Fruit fly (Drosophila melanogaster) whole organism, wandering third instar larva: Measurements from ENCODE around the gene UQCR-Q.

Experiments
- Abd-B ChIP-seq: fragments of >200 bp; optimal IDR thresholded peaks from 2 replicates; lab custom pipeline; 2017; ENCODE audit warnings: missing biosample characterization, missing genetic modification characterization
- CG32264 ChIP-seq: fragments of 200-800 bp; sonication (Bioruptor generic); optimal IDR thresholded peaks from 2 replicates; lab custom pipeline; 2016; ENCODE audit warnings: missing biosample characterization, missing genetic modification characterization
- CG9705 ChIP-seq: fragments of 200-800 bp; sonication (Bioruptor generic); optimal IDR thresholded peaks from 2 replicates; lab custom pipeline; 2018; ENCODE audit warnings: missing biosample characterization, mild to moderate bottlenecking, missing genetic modification characterization
- CrebA ChIP-seq: fragments of 200-800 bp; sonication (Bioruptor generic); optimal IDR thresholded peaks from 2 replicates; lab custom pipeline; 2016; ENCODE audit warnings: missing biosample characterization, mild to moderate bottlenecking, missing genetic modification characterization, borderline replicate concordance
- Dfd ChIP-seq: fragments of >200 bp; optimal IDR thresholded peaks from 2 replicates; lab custom pipeline; 2017; ENCODE audit warnings: missing biosample characterization, missing genetic modification characterization
- Dif ChIP-seq: fragments of 200-275, 200-300 bp; sonication (Bioruptor generic); optimal IDR thresholded peaks from 2 replicates; lab custom pipeline; 2018; ENCODE audit warnings: missing biosample characterization, missing genetic modification characterization; ENCODE audit not compliant: partially characterized antibody
- GATAd ChIP-seq: sonication (Bioruptor generic); optimal IDR thresholded peaks from 2 replicates; lab custom pipeline; 2016; ENCODE audit warnings: missing biosample characterization, missing genetic modification characterization
- HLH106 ChIP-seq: fragments of 200-800 bp; optimal IDR thresholded peaks from 3 replicates; lab custom pipeline; 2019; ENCODE audit warnings: missing biosample characterization, mild to moderate bottlenecking, missing genetic modification characterization, moderate library complexity
- Hnf4 ChIP-seq: fragments of 200-800 bp; sonication (Bioruptor generic); optimal IDR thresholded peaks from 2 replicates; lab custom pipeline; 2016; ENCODE audit warnings: missing biosample characterization, mild to moderate bottlenecking, missing genetic modification characterization
- Hr78 ChIP-seq: fragments of >200 bp; optimal IDR thresholded peaks from 2 replicates; lab custom pipeline; 2017; ENCODE audit warnings: missing biosample characterization, missing genetic modification characterization
- Hr83 ChIP-seq: fragments of 200-300 bp; sonication (Bioruptor generic); optimal IDR thresholded peaks from 2 replicates; lab custom pipeline; 2016; ENCODE audit warnings: missing biosample characterization, mild to moderate bottlenecking, missing genetic modification characterization, moderate library complexity; ENCODE audit not compliant: poor library complexity, severe bottlenecking
- Jra ChIP-seq: sonication (Bioruptor generic); optimal IDR thresholded peaks from 2 replicates; lab custom pipeline; 2016; ENCODE audit warnings: missing biosample characterization, missing genetic modification characterization
- Mio ChIP-seq: sonication (Bioruptor generic); optimal IDR thresholded peaks from 2 replicates; lab custom pipeline; 2016; ENCODE audit warnings: missing biosample characterization, missing genetic modification characterization
- Myc ChIP-seq: fragments of >200 bp; optimal IDR thresholded peaks from 2 replicates; lab custom pipeline; 2017
- N ChIP-seq: fragments of >200 bp; optimal IDR thresholded peaks from 2 replicates; lab custom pipeline; 2018; ENCODE audit warnings: missing biosample characterization, missing external identifiers, missing genetic modification characterization
- OdsH ChIP-seq: fragments of 200-800 bp; sonication (Bioruptor generic); optimal IDR thresholded peaks from 2 replicates; lab custom pipeline; 2016; ENCODE audit warnings: missing biosample characterization, mild to moderate bottlenecking, missing genetic modification characterization
- Rel ChIP-seq, 2 experiments: fragments of 200-800 bp; sonication (Bioruptor generic) in 1 of 2; optimal IDR thresholded peaks; 2 replicates in 1 of 2; 3 replicates in 1 of 2; lab custom pipeline; 2016 to 2019; ENCODE audit warnings: mild to moderate bottlenecking in 2 of 2, missing biosample characterization in 2 of 2, missing genetic modification characterization in 2 of 2, moderate library complexity in 1 of 2
- Sp1 ChIP-seq: fragments of 200-800 bp; sonication (Bioruptor generic); optimal IDR thresholded peaks from 3 replicates; lab custom pipeline; 2019; ENCODE audit warnings: missing biosample characterization, mild to moderate bottlenecking, missing genetic modification characterization, moderate library complexity
- Vsx2 ChIP-seq: fragments of 200-300, 225-300 bp; sonication (Bioruptor generic); optimal IDR thresholded peaks from 2 replicates; lab custom pipeline; 2018; ENCODE audit warnings: missing biosample characterization, missing genetic modification characterization; ENCODE audit not compliant: partially characterized antibody
- br ChIP-seq: fragments of 200-800 bp; sonication (Bioruptor generic); optimal IDR thresholded peaks from 2 replicates; lab custom pipeline; 2016; ENCODE audit warnings: missing biosample characterization, missing genetic modification characterization
- brk ChIP-seq: fragments of 200-800 bp; sonication (Bioruptor generic); optimal IDR thresholded peaks from 2 replicates; lab custom pipeline; 2016; ENCODE audit warnings: missing biosample characterization, mild to moderate bottlenecking, missing genetic modification characterization
- dl ChIP-seq, 2 experiments: fragments of 175-275, 200-275 bp in 1 of 2; fragments of 200-275 bp in 1 of 2; sonication (Bioruptor generic); optimal IDR thresholded peaks; lab custom pipeline; 2018; ENCODE audit warnings: mild to moderate bottlenecking in 2 of 2, missing biosample characterization in 2 of 2, missing genetic modification characterization in 2 of 2, moderate library complexity in 2 of 2; ENCODE audit not compliant: partially characterized antibody in 2 of 2, insufficient read depth in 1 of 2
- dmrt93B ChIP-seq: fragments of 200-800 bp; sonication (Bioruptor generic); optimal IDR thresholded peaks from 2 replicates; lab custom pipeline; 2018; ENCODE audit warnings: missing biosample characterization, mild to moderate bottlenecking, missing genetic modification characterization
- dsf ChIP-seq: sonication (Bioruptor generic); optimal IDR thresholded peaks from 2 replicates; lab custom pipeline; 2016; ENCODE audit warnings: missing biosample characterization, missing genetic modification characterization, borderline replicate concordance
- ey ChIP-seq: fragments of 200-800 bp; sonication (Bioruptor generic); optimal IDR thresholded peaks from 2 replicates; lab custom pipeline; 2016; ENCODE audit warnings: missing biosample characterization, missing genetic modification characterization
- foxo ChIP-seq, 2 experiments: fragments of 200-800 bp; sonication (Bioruptor generic); optimal IDR thresholded peaks; 2 replicates in 1 of 2; 3 replicates in 1 of 2; lab custom pipeline; 2016 to 2017; ENCODE audit warnings: missing biosample characterization in 2 of 2, missing genetic modification characterization in 2 of 2
- fru ChIP-seq: fragments of 200-800 bp; sonication (Bioruptor generic); optimal IDR thresholded peaks from 3 replicates; lab custom pipeline; 2016; ENCODE audit warnings: missing biosample characterization, mild to moderate bottlenecking, missing genetic modification characterization
- h ChIP-seq: fragments of 200-800 bp; sonication (Bioruptor generic); optimal IDR thresholded peaks from 3 replicates; lab custom pipeline; 2016; ENCODE audit warnings: missing biosample characterization, mild to moderate bottlenecking, missing genetic modification characterization
- jim ChIP-seq: fragments of 175-275, 200-325 bp; sonication (Bioruptor generic); optimal IDR thresholded peaks from 2 replicates; lab custom pipeline; 2016; ENCODE audit warnings: missing biosample characterization, mild to moderate bottlenecking, missing genetic modification characterization
- lola ChIP-seq: fragments of >200 bp; optimal IDR thresholded peaks from 2 replicates; lab custom pipeline; 2017; ENCODE audit warnings: missing biosample characterization, missing genetic modification characterization
- pan ChIP-seq: fragments of >200 bp; optimal IDR thresholded peaks from 2 replicates; lab custom pipeline; 2017
- psq ChIP-seq: fragments of 200-800 bp; sonication (Bioruptor generic); optimal IDR thresholded peaks from 3 replicates; lab custom pipeline; 2017; ENCODE audit warnings: missing biosample characterization, mild to moderate bottlenecking, missing genetic modification characterization, moderate library complexity
- rgr ChIP-seq: fragments of 200-800 bp; sonication (Bioruptor generic); optimal IDR thresholded peaks from 3 replicates; lab custom pipeline; 2016; ENCODE audit warnings: missing biosample characterization, mild to moderate bottlenecking, missing genetic modification characterization
- sage ChIP-seq: fragments of 200-800 bp; sonication (Bioruptor generic); optimal IDR thresholded peaks from 2 replicates; lab custom pipeline; 2016; ENCODE audit warnings: missing biosample characterization, mild to moderate bottlenecking, missing genetic modification characterization
- sv ChIP-seq: fragments of 200-800 bp; sonication (Bioruptor generic); optimal IDR thresholded peaks from 3 replicates; lab custom pipeline; 2016; ENCODE audit warnings: missing biosample characterization, missing genetic modification characterization
- tai ChIP-seq: sonication (Bioruptor generic); optimal IDR thresholded peaks from 2 replicates; lab custom pipeline; 2016; ENCODE audit warnings: missing biosample characterization, missing genetic modification characterization
- usp ChIP-seq: fragments of >200 bp; optimal IDR thresholded peaks from 2 replicates; lab custom pipeline; 2017; ENCODE audit warnings: missing biosample characterization, missing genetic modification characterization
- woc ChIP-seq: sonication (Bioruptor generic); optimal IDR thresholded peaks from 2 replicates; lab custom pipeline; 2016; ENCODE audit warnings: missing biosample characterization, mild to moderate bottlenecking, missing genetic modification characterization

UQCR-Q gene

DNA sequence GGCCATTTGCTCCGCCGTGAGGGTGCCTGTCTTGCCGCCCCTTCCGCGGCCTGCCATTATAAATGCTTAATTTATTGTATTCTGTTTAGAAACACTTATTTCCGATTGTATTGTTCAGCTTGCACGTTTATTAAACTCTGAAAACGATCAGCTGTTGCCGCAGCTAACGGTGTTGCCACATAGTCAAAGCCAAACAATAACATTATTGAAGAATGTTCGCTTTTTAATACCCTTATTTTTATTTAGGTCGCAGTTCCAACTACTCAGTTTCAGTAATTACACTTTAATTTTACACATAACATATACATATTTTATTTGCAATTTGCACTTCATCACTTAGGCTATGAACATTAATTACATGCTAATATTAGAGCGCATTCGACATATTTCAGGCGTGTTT is 47.5 kb upstream of the UQCR-Q start, which contains the start of gene Polr3G:
Gene Polr3G, minus strand, starts transcription at position 118 of the 400 bp plus-strand sequence.
- TF ChIP-seq Hnf4 (GFP tag; lab: Kevin White, UChicago) (peak; percentile 27), sv (peak; percentile 41), tai (GFP tag; lab: Kevin White, UChicago) (no peak), fru (GFP tag; lab: Kevin White, UChicago) (no peak), ey (GFP tag; lab: Kevin White, UChicago) (peak; percentile 8), brk (peak; percentile 54), CG9705 (no peak), foxo (GFP tag; optimal IDR thresholded peaks at IDR 0.05; lab: Kevin White, UChicago) (peak in 1 of 2 experiments; percentile 26), usp (no peak), woc (GFP tag; lab: Kevin White, UChicago) (peak; percentile 68), sage (no peak), Hr83 (no peak), h (peak; percentile 22)

DNA sequence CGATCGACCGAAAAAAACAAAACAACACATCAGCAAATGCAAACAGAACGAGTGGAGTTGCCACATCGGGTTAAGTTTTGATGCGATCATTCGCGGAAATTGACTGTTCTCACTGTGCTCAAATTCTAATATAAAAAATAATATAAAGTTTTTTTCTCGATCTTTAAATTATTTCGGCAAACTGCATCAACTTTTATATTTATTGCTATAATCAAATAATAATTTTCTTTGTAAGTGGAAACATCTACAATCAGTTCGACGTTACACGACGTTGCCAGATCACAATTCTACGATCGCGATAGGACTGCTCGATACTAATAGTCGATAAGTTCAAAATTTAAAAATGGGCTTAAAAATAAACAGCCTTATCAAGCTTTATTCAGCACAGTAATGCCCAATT is 45.8 kb upstream of the UQCR-Q start, which contains the start of gene Gorab:
Gene Gorab, minus strand, starts transcription at position 58 of the 400 bp plus-strand sequence.
- TF ChIP-seq fru (GFP tag; lab: Kevin White, UChicago) (peak; percentile 80), brk (peak; percentile 74), rgr (GFP tag; lab: Kevin White, UChicago) (peak; percentile 89), sage (peak; percentile 77), N (GFP tag; lab: Kevin White, UChicago) (no peak), foxo (GFP tag; optimal IDR thresholded peaks at IDR 0.05; lab: Kevin White, UChicago) (peak in 1 of 2 experiments; percentile 87), Jra (peak; percentile 56), Vsx2 (no peak), usp (no peak), ey (GFP tag; lab: Kevin White, UChicago) (peak; percentile 87), pan (no peak), dmrt93B (GFP tag; lab: Kevin White, UChicago) (peak; percentile 87), h (peak; percentile 92), dl (GFP tag; optimal IDR thresholded peaks at IDR 0.05; lab: Kevin White, UChicago; ENCODE audit: insufficient read depth in 1 of 2, partially characterized antibody in 2 of 2) (no peak), lola (GFP tag; lab: Kevin White, UChicago) (no peak), Mio (peak; percentile 2), jim (GFP tag; lab: Kevin White, UChicago) (peak; percentile 50), woc (GFP tag; lab: Kevin White, UChicago) (peak; percentile 70), Myc (lab: Kevin White, UChicago) (no peak), dsf (peak; percentile 70), CG32264 (GFP tag; lab: Kevin White, UChicago) (peak; percentile 75), psq (GFP tag; lab: Kevin White, UChicago) (peak; percentile 78), CG9705 (peak; percentile 67), CrebA (GFP tag; lab: Kevin White, UChicago) (no peak), br (GFP tag; lab: Kevin White, UChicago) (peak; percentile 74), Sp1 (GFP tag; lab: Kevin White, UChicago) (peak; percentile 72), Dif (no peak), Hr78 (no peak), OdsH (GFP tag; lab: Kevin White, UChicago) (peak; percentile 84), HLH106 (peak; percentile 92), Dfd (GFP tag; lab: Kevin White, UChicago) (no peak), Hr83 (peak; percentile 74), tai (GFP tag; lab: Kevin White, UChicago) (no peak), sv (peak; percentile 87), Abd-B (GFP tag; lab: Kevin White, UChicago) (no peak), GATAd (GFP tag; lab: Kevin White, UChicago) (peak; percentile 67), Hnf4 (GFP tag; lab: Kevin White, UChicago) (peak; percentile 88), Rel (GFP tag; optimal IDR thresholded peaks at IDR 0.05; lab: Kevin White, UChicago) (no peak), Rel (tag; optimal IDR thresholded peaks at IDR 0.05; lab: Kevin White, UChicago) (peak; percentile 59)

dm6 chr3L:17430390-17430789 is 44.2 kb upstream of the UQCR-Q start:
- TF ChIP-seq GATAd (GFP tag; lab: Kevin White, UChicago) (no peak), tai (GFP tag; lab: Kevin White, UChicago) (no peak), Hr83 (no peak), Hnf4 (GFP tag; lab: Kevin White, UChicago) (no peak), h (peak; percentile 1), dsf (no peak), Rel (GFP tag; optimal IDR thresholded peaks at IDR 0.05; lab: Kevin White, UChicago) (no peak), Rel (tag; optimal IDR thresholded peaks at IDR 0.05; lab: Kevin White, UChicago) (no peak), HLH106 (no peak), br (GFP tag; lab: Kevin White, UChicago) (peak; percentile 6), Jra (peak; percentile 48), lola (GFP tag; lab: Kevin White, UChicago) (no peak), dl (GFP tag; optimal IDR thresholded peaks at IDR 0.05; lab: Kevin White, UChicago; ENCODE audit: insufficient read depth in 1 of 2, partially characterized antibody in 2 of 2) (peak in 1 of 2 experiments; percentile 44), dmrt93B (GFP tag; lab: Kevin White, UChicago) (no peak), brk (no peak), CG32264 (GFP tag; lab: Kevin White, UChicago) (no peak), usp (no peak), Dif (peak; percentile 80), Abd-B (GFP tag; lab: Kevin White, UChicago) (no peak)
